Fruit fly (Drosophila melanogaster) whole organism, embryonic: ENCODE measurements around the gene Sfp33A3.
A peak's percentile ranks its signal among the peaks of the same experiment; 100 is the strongest.

Source experiments
- Adf1 ChIP-seq: fragments of 200-800 bp; sonication (Bioruptor generic); IDR thresholded peaks from 2 replicates; pipeline ENCODE4 v1.3.6; 2022; ENCODE audit warnings: missing biosample characterization, missing genetic modification characterization
- CG10267 ChIP-seq: fragments of 200-800 bp; sonication (Bioruptor generic); optimal IDR thresholded peaks from 2 replicates; lab custom pipeline; 2018; ENCODE audit warnings: missing biosample characterization, mild to moderate bottlenecking, missing genetic modification characterization, moderate library complexity
- CG12942 ChIP-seq: fragments of 200-800 bp; sonication (Bioruptor generic); optimal IDR thresholded peaks from 3 replicates; lab custom pipeline; 2016; ENCODE audit warnings: missing biosample characterization, missing genetic modification characterization
- CG15601 ChIP-seq: fragments of 200-800 bp; sonication (Bioruptor generic); optimal IDR thresholded peaks from 3 replicates; lab custom pipeline; 2019; ENCODE audit warnings: missing biosample characterization, mild to moderate bottlenecking, missing genetic modification characterization, moderate library complexity
- CG15696 ChIP-seq: fragments of 200-800 bp; sonication (Bioruptor generic); optimal IDR thresholded peaks from 2 replicates; lab custom pipeline; 2019; ENCODE audit warnings: missing biosample characterization, mild to moderate bottlenecking, missing genetic modification characterization, moderate library complexity
- CG17912 ChIP-seq: fragments of 200-800 bp; sonication (Bioruptor generic); optimal IDR thresholded peaks from 2 replicates; lab custom pipeline; 2018; ENCODE audit warnings: missing biosample characterization, mild to moderate bottlenecking, missing genetic modification characterization
- CG18764 ChIP-seq: fragments of 200-800 bp; sonication (Bioruptor generic); optimal IDR thresholded peaks from 3 replicates; lab custom pipeline; 2016; ENCODE audit warnings: missing biosample characterization, missing genetic modification characterization
- CG2120 ChIP-seq: fragments of 200-800 bp; sonication (Bioruptor generic); optimal IDR thresholded peaks from 3 replicates; lab custom pipeline; 2016; ENCODE audit warnings: missing biosample characterization, missing genetic modification characterization
- CG2129 ChIP-seq: fragments of 200-800 bp; sonication (Bioruptor generic); IDR thresholded peaks from 2 replicates; pipeline ENCODE4 v1.3.6; 2022; ENCODE audit warnings: missing biosample characterization, missing genetic modification characterization; ENCODE audit not compliant: partially characterized antibody
- CG31388 ChIP-seq: fragments of 200-800 bp; sonication (Bioruptor generic); optimal IDR thresholded peaks from 2 replicates; lab custom pipeline; 2016; ENCODE audit warnings: missing biosample characterization, missing genetic modification characterization
- CG42726 ChIP-seq: fragments of 200-800 bp; sonication (Bioruptor generic); IDR thresholded peaks from 2 replicates; pipeline ENCODE4 v1.3.6; 2022; ENCODE audit warnings: missing biosample characterization, missing genetic modification characterization; ENCODE audit not compliant: partially characterized antibody
- CG6689 ChIP-seq: fragments of 200-800 bp; sonication (Bioruptor generic); IDR thresholded peaks from 2 replicates; pipeline ENCODE4 v1.3.6; 2022; ENCODE audit warnings: missing biosample characterization, missing genetic modification characterization
- CG7839 ChIP-seq: fragments of 200-800 bp; sonication (Bioruptor generic); optimal IDR thresholded peaks from 3 replicates; lab custom pipeline; 2018; ENCODE audit warnings: missing biosample characterization, mild to moderate bottlenecking, missing genetic modification characterization, moderate library complexity
- CG7987 ChIP-seq: fragments of 200-800 bp; sonication (Bioruptor generic); optimal IDR thresholded peaks from 2 replicates; lab custom pipeline; 2018; ENCODE audit warnings: missing biosample characterization, mild to moderate bottlenecking, missing genetic modification characterization, moderate library complexity
- CHES-1-like ChIP-seq: fragments of 200-800 bp; sonication (Bioruptor generic); optimal IDR thresholded peaks from 2 replicates; lab custom pipeline; 2016; ENCODE audit warnings: missing biosample characterization, missing genetic modification characterization
- CTCF ChIP-seq: fragments of 200-800 bp; sonication (Bioruptor generic); optimal IDR thresholded peaks from 2 replicates; lab custom pipeline; 2017; ENCODE audit warnings: missing biosample characterization, mild to moderate bottlenecking, missing genetic modification characterization, moderate library complexity
- CoRest ChIP-seq: fragments of 200-800 bp; sonication (Bioruptor generic); optimal IDR thresholded peaks from 3 replicates; lab custom pipeline; 2018; ENCODE audit warnings: missing biosample characterization, mild to moderate bottlenecking, missing genetic modification characterization, moderate library complexity
- Dek ChIP-seq: fragments of 200-800 bp; sonication (Bioruptor generic); optimal IDR thresholded peaks from 3 replicates; lab custom pipeline; 2019; ENCODE audit warnings: missing biosample characterization, mild to moderate bottlenecking, missing genetic modification characterization, moderate library complexity
- Dp ChIP-seq: fragments of 200-800 bp; sonication (Bioruptor generic); optimal IDR thresholded peaks from 2 replicates; lab custom pipeline; 2018; ENCODE audit warnings: missing biosample characterization, mild to moderate bottlenecking, missing genetic modification characterization, moderate library complexity
- E2f2 ChIP-seq: fragments of 200-800 bp; sonication (Bioruptor generic); IDR thresholded peaks from 2 replicates; pipeline ENCODE4 v1.3.6; 2022; ENCODE audit warnings: missing biosample characterization, missing genetic modification characterization
- Elba2 ChIP-seq: fragments of 200-800 bp; sonication (Bioruptor generic); optimal IDR thresholded peaks from 3 replicates; lab custom pipeline; 2016; ENCODE audit warnings: missing biosample characterization, missing genetic modification characterization
- HLH4C ChIP-seq: fragments of 200-800 bp; sonication (Bioruptor generic); IDR thresholded peaks from 3 replicates; pipeline ENCODE4 v1.3.6; 2022; ENCODE audit warnings: missing biosample characterization, missing genetic modification characterization; ENCODE audit not compliant: partially characterized antibody
- MTF-1 ChIP-seq: fragments of 200-800 bp; sonication (Bioruptor generic); optimal IDR thresholded peaks from 2 replicates; lab custom pipeline; 2018; ENCODE audit warnings: missing biosample characterization, mild to moderate bottlenecking, missing genetic modification characterization, borderline replicate concordance
- Mad ChIP-seq: fragments of 200-800 bp; sonication (Bioruptor generic); optimal IDR thresholded peaks from 2 replicates; lab custom pipeline; 2016; ENCODE audit warnings: missing biosample characterization, missing genetic modification characterization
- Med ChIP-seq: fragments of 200-800 bp; sonication (Bioruptor generic); peaks from one replicate; lab custom pipeline; 2016; ENCODE audit warnings: missing biosample characterization, missing genetic modification characterization, mild to moderate bottlenecking, inconsistent platforms, moderate library complexity
- Myb ChIP-seq: fragments of 200-800 bp; sonication (Bioruptor generic); optimal IDR thresholded peaks from 2 replicates; lab custom pipeline; 2016; ENCODE audit warnings: missing biosample characterization, missing genetic modification characterization
- Poxn ChIP-seq: fragments of 200-800 bp; sonication (Bioruptor generic); IDR thresholded peaks from 2 replicates; pipeline ENCODE4 v1.3.6; 2022; ENCODE audit warnings: missing biosample characterization, missing genetic modification characterization
- Rfx ChIP-seq: fragments of 200-800 bp; sonication (Bioruptor generic); IDR thresholded peaks from 2 replicates; pipeline ENCODE4 v1.3.6; 2022; ENCODE audit warnings: missing biosample characterization, missing genetic modification characterization
- Sin3A ChIP-seq: fragments of >200 bp; optimal IDR thresholded peaks from 2 replicates; lab custom pipeline; 2018
- Sry-δ ChIP-seq: fragments of 200-800 bp; sonication (Bioruptor generic); optimal IDR thresholded peaks from 2 replicates; lab custom pipeline; 2016; ENCODE audit warnings: missing biosample characterization, missing genetic modification characterization
- ato ChIP-seq: fragments of 200-800 bp; sonication (Bioruptor generic); IDR thresholded peaks from 2 replicates; pipeline ENCODE4 v1.3.6; 2022; ENCODE audit warnings: missing biosample characterization, missing genetic modification characterization; ENCODE audit not compliant: partially characterized antibody
- bcd ChIP-seq: fragments of 200-800 bp; sonication (Bioruptor generic); optimal IDR thresholded peaks from 2 replicates; lab custom pipeline; 2017; ENCODE audit warnings: missing biosample characterization, mild to moderate bottlenecking, missing genetic modification characterization
- bsh ChIP-seq, 2 experiments: fragments of 200-800 bp; sonication (Bioruptor generic); optimal IDR thresholded peaks; 2 replicates each; lab custom pipeline; 2017 to 2018; ENCODE audit warnings: mild to moderate bottlenecking in 2 of 2, missing biosample characterization in 2 of 2, missing genetic modification characterization in 2 of 2, moderate library complexity in 1 of 2
- chm ChIP-seq: fragments of 200-800 bp; sonication (Bioruptor generic); IDR thresholded peaks from 2 replicates; pipeline ENCODE4 v1.3.6; 2022; ENCODE audit warnings: missing biosample characterization, missing genetic modification characterization
- ci ChIP-seq: fragments of 200-800 bp; sonication (Bioruptor generic); IDR thresholded peaks from 3 replicates; pipeline ENCODE4 v1.3.6; 2022; ENCODE audit warnings: missing biosample characterization, missing genetic modification characterization
- dpn ChIP-seq, 2 experiments: fragments of 200-800 bp; sonication (Bioruptor generic); optimal IDR thresholded peaks; 3 replicates each; lab custom pipeline; 2016; ENCODE audit warnings: missing biosample characterization in 2 of 2, missing genetic modification characterization in 2 of 2
- emc ChIP-seq: fragments of 200-800 bp; sonication (Bioruptor generic); optimal IDR thresholded peaks from 2 replicates; lab custom pipeline; 2016; ENCODE audit warnings: missing biosample characterization, missing genetic modification characterization
- fd102C ChIP-seq: fragments of 200-800 bp; sonication (Bioruptor generic); optimal IDR thresholded peaks from 2 replicates; lab custom pipeline; 2018; ENCODE audit warnings: missing biosample characterization, mild to moderate bottlenecking, missing genetic modification characterization, moderate library complexity
- gcm ChIP-seq: fragments of 200-800 bp; sonication (Bioruptor generic); optimal IDR thresholded peaks from 2 replicates; lab custom pipeline; 2019; ENCODE audit warnings: missing biosample characterization, mild to moderate bottlenecking, missing genetic modification characterization, moderate library complexity
- gem ChIP-seq: fragments of 200-800 bp; sonication (Bioruptor generic); optimal IDR thresholded peaks from 2 replicates; lab custom pipeline; 2019; ENCODE audit warnings: missing biosample characterization, mild to moderate bottlenecking, missing genetic modification characterization, moderate library complexity
- hbn ChIP-seq: fragments of 200-800 bp; sonication (Bioruptor generic); IDR thresholded peaks from 2 replicates; pipeline ENCODE4 v1.3.6; 2022; ENCODE audit warnings: missing biosample characterization, missing genetic modification characterization; ENCODE audit not compliant: partially characterized antibody
- insv ChIP-seq, 2 experiments: fragments of 200-800 bp; sonication (Bioruptor generic); optimal IDR thresholded peaks; 3 replicates each; lab custom pipeline; 2016 to 2018; ENCODE audit warnings: missing biosample characterization in 2 of 2, missing genetic modification characterization in 2 of 2
- klu ChIP-seq: fragments of 200-800 bp; sonication (Bioruptor generic); IDR thresholded peaks from 2 replicates; pipeline ENCODE4 v1.3.6; 2022; ENCODE audit warnings: missing biosample characterization, missing genetic modification characterization
- pfk ChIP-seq: fragments of 200-800 bp; sonication (Bioruptor generic); optimal IDR thresholded peaks from 2 replicates; lab custom pipeline; 2018; ENCODE audit warnings: missing biosample characterization, mild to moderate bottlenecking, missing genetic modification characterization, moderate library complexity
- prd ChIP-seq, 3 experiments: fragments of >200 bp in 2 of 3; fragments of 200-800 bp in 1 of 3; sonication (Bioruptor generic) in 1 of 3; optimal IDR thresholded peaks in 2 of 3; IDR thresholded peaks in 1 of 3; 2 replicates in 2 of 3; 3 replicates in 1 of 3; pipeline versions ENCODE4 v1.3.6 to Lab custom; 2017 to 2022; ENCODE audit warnings: missing biosample characterization in 1 of 3, missing genetic modification characterization in 1 of 3
- sob ChIP-seq: fragments of 200-800 bp; sonication (Bioruptor generic); IDR thresholded peaks from 2 replicates; pipeline ENCODE4 v1.3.6; 2022; ENCODE audit warnings: missing biosample characterization, missing genetic modification characterization
- ssp ChIP-seq: fragments of 200-800 bp; sonication (Bioruptor generic); IDR thresholded peaks from 2 replicates; pipeline ENCODE4 v1.3.6; 2022; ENCODE audit warnings: missing biosample characterization, missing genetic modification characterization
- twi ChIP-seq: fragments of 200-800 bp; optimal IDR thresholded peaks from 2 replicates; lab custom pipeline; 2019; ENCODE audit warnings: missing biosample characterization, mild to moderate bottlenecking, missing genetic modification characterization, moderate library complexity

Sfp33A3 gene

dm6 chr2L:11808702-11809583 lies 30.8 kb upstream of the Sfp33A3 start, which contains the start of gene crol (continued):
- peak; percentile 63 for TF ChIP-seq Sin3A (lab: Kevin White, UChicago)
- TF ChIP-seq CG2129 (GFP tag; lab: Robert Waterston, UW): peak; percentile 61
- TF ChIP-seq Mad (GFP tag; lab: Kevin White, UChicago): no peak
- TF ChIP-seq insv (GFP tag; optimal IDR thresholded peaks at IDR 0.05; lab: Kevin White, UChicago): peak in 1 of 2 experiments; percentile 82
- peak; percentile 65 for TF ChIP-seq ci (GFP tag; lab: Robert Waterston, UW)
- peak; percentile 10 for TF ChIP-seq CG12942 (GFP tag; lab: Kevin White, UChicago)
- TF ChIP-seq CG17912 (GFP tag; lab: Kevin White, UChicago): no peak
- TF ChIP-seq ssp (GFP tag; lab: Robert Waterston, UW): no peak
- peak; percentile 24 for TF ChIP-seq CG7987 (GFP tag; lab: Kevin White, UChicago)
- peak; percentile 90 for TF ChIP-seq Adf1 (GFP tag; lab: Robert Waterston, UW)
- peak; percentile 84 for TF ChIP-seq hbn (GFP tag; lab: Robert Waterston, UW)
- TF ChIP-seq bsh (GFP tag; optimal IDR thresholded peaks at IDR 0.05; lab: Kevin White, UChicago): peak in 1 of 2 experiments; percentile 17
- TF ChIP-seq fd102C (GFP tag; lab: Kevin White, UChicago): no peak
- TF ChIP-seq CG15696 (tag; lab: Kevin White, UChicago): peak; percentile 17
- TF ChIP-seq gem (tag; lab: Kevin White, UChicago): no peak
- peak; percentile 52 for TF ChIP-seq sob (GFP tag; lab: Robert Waterston, UW)
- no peak for TF ChIP-seq pfk (GFP tag; lab: Kevin White, UChicago)
- TF ChIP-seq CG10267 (tag; lab: Kevin White, UChicago): peak; percentile 48
- TF ChIP-seq CG15601 (tag; lab: Kevin White, UChicago): peak; percentile 32
- peak; percentile 40 for TF ChIP-seq gcm
- TF ChIP-seq Med (GFP tag; lab: Kevin White, UChicago): peak; percentile 80
- peak; percentile 90 for TF ChIP-seq Sry-δ
- TF ChIP-seq chm (GFP tag; lab: Robert Waterston, UW): peak; percentile 68
- 0 out of 2 replicates have a peak, but pooled peaks have one; percentile 8 for TF ChIP-seq CG6689 (GFP tag; lab: Robert Waterston, UW)
- TF ChIP-seq E2f2 (GFP tag; lab: Robert Waterston, UW): peak; percentile 49; the same call in 1 of the 2 replicates
- TF ChIP-seq CHES-1-like (GFP tag; lab: Kevin White, UChicago): peak; percentile 46
- TF ChIP-seq emc (GFP tag; lab: Kevin White, UChicago): no peak
- peak; percentile 20 for TF ChIP-seq CTCF
- TF ChIP-seq CG42726 (GFP tag; lab: Robert Waterston, UW): peak; percentile 64; the same call in 1 of the 2 replicates
- TF ChIP-seq Myb: no peak
- no peak for TF ChIP-seq MTF-1 (GFP tag; lab: Kevin White, UChicago)
- no peak for TF ChIP-seq prd (optimal IDR thresholded peaks at IDR 0.05; lab: Kevin White, UChicago)
- peak; percentile 23; the same call in 1 of the 3 replicates for TF ChIP-seq prd (GFP tag; IDR thresholded peaks at IDR 0.05; lab: Robert Waterston, UW)
- no peak for TF ChIP-seq dpn (GFP tag; optimal IDR thresholded peaks at IDR 0.05; lab: Kevin White, UChicago)
- TF ChIP-seq CG18764: no peak
- peak; percentile 100 for TF ChIP-seq Elba2 (GFP tag; lab: Kevin White, UChicago)
- peak; percentile 41 for TF ChIP-seq Dp (GFP tag; lab: Kevin White, UChicago)
- peak; percentile 29 for TF ChIP-seq CG7839 (tag; lab: Kevin White, UChicago)
- no peak for TF ChIP-seq klu (GFP tag; lab: Robert Waterston, UW)
- TF ChIP-seq HLH4C (GFP tag; lab: Robert Waterston, UW): peak; percentile 80
- peak; percentile 60 for TF ChIP-seq Rfx (GFP tag; lab: Robert Waterston, UW)
- no peak for TF ChIP-seq Poxn (GFP tag; lab: Robert Waterston, UW)
- peak; percentile 74 for TF ChIP-seq ato (GFP tag; lab: Robert Waterston, UW)
- no peak for TF ChIP-seq twi (tag; lab: Kevin White, UChicago)
- no peak for TF ChIP-seq CG31388
- TF ChIP-seq CoRest (tag; lab: Kevin White, UChicago): peak; percentile 36
- TF ChIP-seq Dek (tag; lab: Kevin White, UChicago): peak; percentile 40
- TF ChIP-seq CG2120 (GFP tag; lab: Kevin White, UChicago): peak; percentile 40
- TF ChIP-seq bcd (GFP tag; lab: Kevin White, UChicago): peak; percentile 0
